Worm (Caenorhabditis elegans): ENCODE results near the gene let-70.

Gene let-70

DNA sequence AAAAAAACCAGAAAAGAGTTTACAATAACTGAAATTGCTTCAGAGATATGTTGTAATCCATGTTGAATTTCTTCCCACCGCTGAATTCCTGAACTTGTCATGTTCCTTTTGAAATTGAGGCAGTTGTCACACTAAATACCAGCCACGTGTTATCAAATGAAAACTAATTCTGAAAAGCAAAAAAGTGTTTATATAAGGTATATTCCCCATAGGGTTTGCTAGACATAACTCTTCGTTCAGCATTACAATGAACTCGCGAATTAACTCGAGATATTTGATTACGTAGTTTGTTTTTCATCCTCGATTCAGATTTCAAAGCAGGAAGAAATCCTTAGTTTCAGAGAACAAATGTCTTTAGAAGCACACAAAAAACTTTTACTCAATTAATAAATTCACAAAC is 18.2 kb upstream of the let-70 start, which contains the start of gene str-3:
TSS of gene str-3 (minus strand) at position 101 of the 400 bp plus-strand sequence.
- TF ChIP-seq akir-1 (GFP tag; optimal IDR thresholded peaks at IDR 0.05) (no peak), egrh-3 (GFP tag; IDR thresholded peaks at IDR 0.05) (no peak)

DNA sequence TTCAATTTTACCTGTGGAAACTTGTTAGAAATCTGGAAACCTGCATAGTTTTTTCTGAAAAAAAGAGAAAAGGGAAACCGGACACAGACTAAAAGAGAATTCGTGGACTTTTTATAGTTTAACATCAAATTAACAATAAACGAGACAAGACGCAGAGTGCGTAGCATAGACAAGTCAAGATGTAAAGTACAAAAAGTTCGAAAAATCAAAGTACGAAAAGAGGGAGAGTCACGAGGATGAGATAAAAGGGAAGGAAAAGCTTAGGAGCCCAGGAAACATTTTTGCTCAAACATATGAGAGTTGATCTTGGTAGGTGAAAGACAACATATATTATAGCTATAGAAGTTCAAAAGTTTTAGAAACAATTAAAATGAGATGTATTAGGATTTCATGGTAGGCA is 15.7 kb upstream of the let-70 start, which contains the start of gene M7.12:
TSS of gene M7.12 (minus strand) at position 188 of the 400 bp plus-strand sequence.
- TF ChIP-seq Y79H2A.3 (GFP tag; conservative IDR thresholded peaks at IDR 0.05) (no peak), nfyb-1 (GFP tag; IDR thresholded peaks at IDR 0.05) (no peak), ZK185.1 (tag; optimal IDR thresholded peaks at IDR 0.05; ENCODE audit: poor library complexity, severe bottlenecking) (no peak), nhr-120 (GFP tag; IDR thresholded peaks at IDR 0.05) (no peak), gei-17 (GFP tag; optimal IDR thresholded peaks at IDR 0.05) (no peak), attf-6 (GFP tag; IDR thresholded peaks at IDR 0.05) (no peak)

DNA sequence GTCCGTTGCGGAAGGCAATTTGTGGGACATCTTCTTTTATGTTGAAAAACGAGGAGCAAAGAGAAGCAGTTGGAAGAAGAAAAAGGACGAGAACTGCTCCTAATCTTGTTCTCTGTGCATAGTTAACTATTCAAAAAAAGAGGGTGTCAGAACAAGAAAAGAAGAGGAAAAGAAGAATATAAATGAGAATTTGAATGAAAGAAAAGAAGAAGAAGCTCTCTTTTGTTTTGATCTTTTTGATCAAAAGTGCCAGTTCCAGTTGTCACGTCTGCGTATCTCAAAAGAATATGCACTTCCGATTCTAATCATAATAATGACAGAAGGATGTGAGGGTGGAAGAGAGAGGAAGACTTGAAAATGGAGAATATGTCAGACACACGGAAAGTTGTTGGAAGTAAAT is 12.9 kb upstream of the let-70 start, which contains the start of gene M7.8:
TSS of gene M7.8 (minus strand) at position 112 of the 400 bp plus-strand sequence.
- TF ChIP-seq ets-4 (GFP tag; optimal IDR thresholded peaks at IDR 0.05): no peak
- no peak for TF ChIP-seq F22D6.2 (tag; optimal IDR thresholded peaks at IDR 0.05)
- TF ChIP-seq akir-1 (GFP tag; optimal IDR thresholded peaks at IDR 0.05): no peak
- no peak for TF ChIP-seq mcd-1 (GFP tag; IDR thresholded peaks at IDR 0.05)
- TF ChIP-seq dpl-1 (GFP tag; optimal IDR thresholded peaks at IDR 0.05): no peak
- no peak for TF ChIP-seq K11D2.4 (GFP tag; IDR thresholded peaks at IDR 0.05)

ce11 chrIV:11094052-11094451 is 12.0 kb upstream of the let-70 start:
- TF ChIP-seq repo-1 (tag; optimal IDR thresholded peaks at IDR 0.05) (no peak), B0336.3 (GFP tag; IDR thresholded peaks at IDR 0.05) (no peak), B0035.1 (tag; optimal IDR thresholded peaks at IDR 0.05) (no peak), ztf-6 (GFP tag; IDR thresholded peaks at IDR 0.05) (no peak)

- TF ChIP-seq somi-1 (GFP tag; optimal IDR thresholded peaks at IDR 0.05) (peak; percentile 49), ztf-26 (tag; optimal IDR thresholded peaks at IDR 0.05) (peak; percentile 5), nhr-80 (tag; optimal IDR thresholded peaks at IDR 0.05) (no peak)
These were observed 10.5 kb upstream of the let-70 start, which contains the start of gene bcc-1 for ce11 chrIV:11092502-11093080. bcc-1 (minus strand) TSS chrIV:11092552.

ce11 chrIV:11089527-11089926 is 7.5 kb upstream of the let-70 start, which contains the start of gene M7.7:
M7.7 (plus strand) TSS chrIV:11089827.
- TF ChIP-seq pha-4 (tag; optimal IDR thresholded peaks at IDR 0.05) (no peak), F57A8.1 (GFP tag; optimal IDR thresholded peaks at IDR 0.05) (no peak), B0019.2 (GFP tag; conservative IDR thresholded peaks at IDR 0.05) (no peak), lag-1 (GFP tag; IDR thresholded peaks at IDR 0.05) (no peak), ztf-22 (GFP tag; optimal IDR thresholded peaks at IDR 0.05) (no peak), K12H6.12 (tag; optimal IDR thresholded peaks at IDR 0.05) (no peak), nhr-80 (tag; optimal IDR thresholded peaks at IDR 0.05) (no peak)

ce11 chrIV:11083609-11084008 is 1.6 kb upstream of the let-70 start, which contains the start of gene klc-1:
klc-1 (plus strand) TSS chrIV:11083735.
- TF ChIP-seq hmg-1.2 (GFP tag; IDR thresholded peaks at IDR 0.05): no peak
- no peak for TF ChIP-seq ceh-27 (GFP tag; optimal IDR thresholded peaks at IDR 0.05)
- no peak for TF ChIP-seq T07F8.4 (tag; optimal IDR thresholded peaks at IDR 0.05)
- TF ChIP-seq chd-7 (tag; optimal IDR thresholded peaks at IDR 0.05): no peak
- TF ChIP-seq madf-6 (GFP tag; IDR thresholded peaks at IDR 0.05): peak; percentile 94
- no peak for TF ChIP-seq Y53G8AR.9 (GFP tag; conservative IDR thresholded peaks at IDR 0.05)
- TF ChIP-seq sdz-38 (tag; optimal IDR thresholded peaks at IDR 0.05): no peak
- TF ChIP-seq gei-17 (GFP tag; optimal IDR thresholded peaks at IDR 0.05): no peak
- TF ChIP-seq dpl-1 (GFP tag; optimal IDR thresholded peaks at IDR 0.05): peak; percentile 62
- no peak for TF ChIP-seq ets-4 (GFP tag; optimal IDR thresholded peaks at IDR 0.05)
- 0 out of 2 replicates have a peak, but pooled peaks have one; percentile 5 for TF ChIP-seq B0019.2 (GFP tag; conservative IDR thresholded peaks at IDR 0.05)
- no peak for TF ChIP-seq ztf-26 (tag; optimal IDR thresholded peaks at IDR 0.05)
- no peak for TF ChIP-seq akir-1 (GFP tag; optimal IDR thresholded peaks at IDR 0.05)
- TF ChIP-seq pha-4 (tag; optimal IDR thresholded peaks at IDR 0.05): no peak
- TF ChIP-seq F10E7.11 (tag; optimal IDR thresholded peaks at IDR 0.05): no peak
- peak; percentile 22 for TF ChIP-seq unc-130 (GFP tag; optimal IDR thresholded peaks at IDR 0.05)
- TF ChIP-seq madf-10 (tag; optimal IDR thresholded peaks at IDR 0.05): no peak
- no peak for TF ChIP-seq him-1 (tag; optimal IDR thresholded peaks at IDR 0.05)
- peak; percentile 70 for TF ChIP-seq ceh-91 (GFP tag; IDR thresholded peaks at IDR 0.05)

Measured in whole organism, young adult.